Fruit fly (Drosophila melanogaster): ENCODE results near the gene CG33648.
A peak's percentile ranks its signal among the peaks of the same experiment; 100 is the strongest.

The CG33648 gene

DNA sequence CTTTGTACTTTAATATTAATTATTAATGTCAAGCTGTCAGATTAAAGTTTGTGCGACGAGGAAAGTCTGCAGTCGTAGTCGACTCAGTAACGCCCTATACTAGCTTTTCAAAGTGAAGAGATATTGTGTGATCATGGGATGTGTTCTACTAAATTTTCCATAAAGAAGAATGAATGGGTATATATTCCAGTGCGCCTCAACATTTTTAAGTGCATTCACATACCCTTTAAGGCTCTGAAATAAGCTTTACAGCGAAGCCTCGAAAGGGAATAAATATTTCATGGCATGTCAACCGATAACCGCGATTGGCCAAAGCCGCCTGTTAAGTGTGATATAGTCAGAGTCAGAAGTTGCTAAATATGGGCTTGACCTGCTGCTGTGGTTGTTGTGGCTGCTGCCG lies 25.0 kb upstream of the CG33648 start (continued):
- TF ChIP-seq CG12391 (tag; optimal IDR thresholded peaks at IDR 0.05) (peak; percentile 18), NC2β (GFP tag; optimal IDR thresholded peaks at IDR 0.05) (no peak), gce (GFP tag; IDR thresholded peaks at IDR 0.05) (no peak), h (optimal IDR thresholded peaks at IDR 0.05) (no peak), Opbp (GFP tag; IDR thresholded peaks at IDR 0.05; ENCODE audit: partially characterized antibody) (no peak), CG14667 (GFP tag; IDR thresholded peaks at IDR 0.05) (no peak), Trl (optimal IDR thresholded peaks at IDR 0.05) (no peak), Trl (GFP tag; optimal IDR thresholded peaks at IDR 0.05) (no peak), vvl (GFP tag; IDR thresholded peaks at IDR 0.05) (peak; percentile 26; the same call in 1 of the 2 replicates), HmgD (GFP tag; optimal IDR thresholded peaks at IDR 0.05) (no peak), Dref (GFP tag; IDR thresholded peaks at IDR 0.05) (no peak), CG8478 (optimal IDR thresholded peaks at IDR 0.05) (no peak), CG3995 (GFP tag; optimal IDR thresholded peaks at IDR 0.05) (no peak), CG10321 (GFP tag; IDR thresholded peaks at IDR 0.05) (no peak), CG2116 (GFP tag; optimal IDR thresholded peaks at IDR 0.05) (no peak), Camta (GFP tag; optimal IDR thresholded peaks at IDR 0.05) (no peak), dpn (GFP tag; optimal IDR thresholded peaks at IDR 0.05) (peak in 1 of 2 experiments; percentile 52), abd-A (tag; optimal IDR thresholded peaks at IDR 0.05) (no peak), Lim3 (GFP tag; IDR thresholded peaks at IDR 0.05) (no peak), CG18262 (tag; optimal IDR thresholded peaks at IDR 0.05) (no peak), CG6689 (GFP tag; IDR thresholded peaks at IDR 0.05) (no peak), nmo (GFP tag; optimal IDR thresholded peaks at IDR 0.05) (peak; percentile 8), Ets97D (GFP tag; optimal IDR thresholded peaks at IDR 0.05) (no peak), Ssrp (tag; optimal IDR thresholded peaks at IDR 0.05) (peak; percentile 38), CG17568 (GFP tag; optimal IDR thresholded peaks at IDR 0.05) (no peak), tap (tag; optimal IDR thresholded peaks at IDR 0.05) (no peak), CG3847 (GFP tag; IDR thresholded peaks at IDR 0.05) (no peak), bcd (GFP tag; optimal IDR thresholded peaks at IDR 0.05) (no peak), cg (GFP tag; optimal IDR thresholded peaks at IDR 0.05) (no peak), run (tag; optimal IDR thresholded peaks at IDR 0.05) (no peak), croc (GFP tag; conservative IDR thresholded peaks at IDR 0.05) (no peak), kay (GFP tag; optimal IDR thresholded peaks at IDR 0.05) (no peak), chif (GFP tag; optimal IDR thresholded peaks at IDR 0.05) (no peak), fu2 (GFP tag; optimal IDR thresholded peaks at IDR 0.05) (no peak), CG11695 (GFP tag; IDR thresholded peaks at IDR 0.05) (0 out of 3 replicates have a peak, but pooled peaks have one; percentile 22), CG10462 (GFP tag; optimal IDR thresholded peaks at IDR 0.05) (no peak), CG17912 (GFP tag; optimal IDR thresholded peaks at IDR 0.05) (no peak), Bteb2 (GFP tag; optimal IDR thresholded peaks at IDR 0.05) (peak; percentile 29), ERR (GFP tag; optimal IDR thresholded peaks at IDR 0.05) (no peak), Hsf (GFP tag; optimal IDR thresholded peaks at IDR 0.05) (peak; percentile 2), CG13775 (GFP tag; optimal IDR thresholded peaks at IDR 0.05) (no peak), Sry-β (GFP tag; optimal IDR thresholded peaks at IDR 0.05) (no peak), CG12155 (GFP tag; optimal IDR thresholded peaks at IDR 0.05) (peak; percentile 12), Oli (tag; optimal IDR thresholded peaks at IDR 0.05) (peak; percentile 49), BEAF-32 (GFP tag; optimal IDR thresholded peaks at IDR 0.05) (no peak), CG10543 (GFP tag; optimal IDR thresholded peaks at IDR 0.05) (no peak), CG6654 (GFP tag; optimal IDR thresholded peaks at IDR 0.05) (no peak), CG14441 (GFP tag; IDR thresholded peaks at IDR 0.05) (no peak), Deaf1 (tag; optimal IDR thresholded peaks at IDR 0.05) (no peak), phol (tag; optimal IDR thresholded peaks at IDR 0.05) (peak; percentile 30), Kr (GFP tag; optimal IDR thresholded peaks at IDR 0.05) (no peak), pnt (GFP tag; optimal IDR thresholded peaks at IDR 0.05) (peak; percentile 27), Xrp1 (GFP tag; IDR thresholded peaks at IDR 0.05) (no peak)

Data from whole organism, embryonic.